Fruit fly (Drosophila melanogaster) whole organism, embryonic: ENCODE data around the gene Calr.
A peak's percentile ranks its signal among the peaks of the same experiment; 100 is the strongest.

Experiments
- CG11085 ChIP-seq: fragments of 200-800 bp; sonication (Bioruptor generic); IDR thresholded peaks from 2 replicates; pipeline ENCODE4 v1.3.6; 2022; ENCODE audit warnings: missing biosample characterization, missing genetic modification characterization
- CG12391 ChIP-seq: fragments of 200-800 bp; sonication (Bioruptor generic); optimal IDR thresholded peaks from 3 replicates; lab custom pipeline; 2018; ENCODE audit warnings: missing biosample characterization, mild to moderate bottlenecking, missing genetic modification characterization, moderate library complexity
- CG14014 ChIP-seq: fragments of 200-800 bp; sonication (Bioruptor generic); IDR thresholded peaks from 2 replicates; pipeline ENCODE4 v1.3.6; 2022; ENCODE audit warnings: missing biosample characterization, missing genetic modification characterization
- CG14050 ChIP-seq: fragments of 200-800 bp; sonication (Bioruptor generic); IDR thresholded peaks from 3 replicates; pipeline ENCODE4 v1.3.6; 2022; ENCODE audit warnings: missing biosample characterization, missing genetic modification characterization
- CG14710 ChIP-seq: fragments of 200-800 bp; sonication (Bioruptor generic); optimal IDR thresholded peaks from 3 replicates; lab custom pipeline; 2019; ENCODE audit warnings: missing biosample characterization, mild to moderate bottlenecking, missing genetic modification characterization, moderate library complexity
- CG16779 ChIP-seq: fragments of 200-800 bp; sonication (Bioruptor generic); IDR thresholded peaks from 2 replicates; pipeline ENCODE4 v1.3.6; 2022; ENCODE audit warnings: missing biosample characterization, missing genetic modification characterization
- CG17359 ChIP-seq: fragments of 200-800 bp; sonication (Bioruptor generic); optimal IDR thresholded peaks from 3 replicates; lab custom pipeline; 2018; ENCODE audit warnings: missing biosample characterization, mild to moderate bottlenecking, missing genetic modification characterization, moderate library complexity
- CG18619 ChIP-seq: fragments of 200-800 bp; sonication (Bioruptor generic); optimal IDR thresholded peaks from 3 replicates; lab custom pipeline; 2017; ENCODE audit warnings: missing biosample characterization, mild to moderate bottlenecking, missing genetic modification characterization
- CG3065 ChIP-seq: fragments of 200-800 bp; sonication (Bioruptor generic); optimal IDR thresholded peaks from 2 replicates; lab custom pipeline; 2016; ENCODE audit warnings: missing biosample characterization, missing genetic modification characterization
- CG33557 ChIP-seq: fragments of 200-800 bp; sonication (Bioruptor generic); optimal IDR thresholded peaks from 2 replicates; lab custom pipeline; 2019; ENCODE audit warnings: missing biosample characterization, mild to moderate bottlenecking, missing genetic modification characterization, moderate library complexity
- CG42726 ChIP-seq: fragments of 200-800 bp; sonication (Bioruptor generic); IDR thresholded peaks from 2 replicates; pipeline ENCODE4 v1.3.6; 2022; ENCODE audit warnings: missing biosample characterization, missing genetic modification characterization; ENCODE audit not compliant: partially characterized antibody
- CG4617 ChIP-seq: fragments of 200-800 bp; sonication (Bioruptor generic); optimal IDR thresholded peaks from 3 replicates; lab custom pipeline; 2016; ENCODE audit warnings: missing biosample characterization, missing genetic modification characterization, borderline replicate concordance
- CHES-1-like ChIP-seq: fragments of 200-800 bp; sonication (Bioruptor generic); optimal IDR thresholded peaks from 2 replicates; lab custom pipeline; 2016; ENCODE audit warnings: missing biosample characterization, missing genetic modification characterization
- Dek ChIP-seq: fragments of 200-800 bp; sonication (Bioruptor generic); optimal IDR thresholded peaks from 3 replicates; lab custom pipeline; 2019; ENCODE audit warnings: missing biosample characterization, mild to moderate bottlenecking, missing genetic modification characterization, moderate library complexity
- Dref ChIP-seq: fragments of 200-800 bp; sonication (Bioruptor generic); IDR thresholded peaks from 2 replicates; pipeline ENCODE4 v1.3.6; 2022; ENCODE audit warnings: missing biosample characterization, missing genetic modification characterization
- Eip74EF ChIP-seq, 2 experiments: fragments of 200-800 bp in 1 of 2; fragments of >200 bp in 1 of 2; sonication (Bioruptor generic) in 1 of 2; optimal IDR thresholded peaks; 2 replicates each; lab custom pipeline; 2017 to 2019; ENCODE audit warnings: missing biosample characterization in 2 of 2, missing genetic modification characterization in 2 of 2, mild to moderate bottlenecking in 1 of 2, moderate library complexity in 1 of 2
- Ets97D ChIP-seq: fragments of 200-800 bp; sonication (Bioruptor generic); optimal IDR thresholded peaks from 3 replicates; lab custom pipeline; 2016; ENCODE audit warnings: missing biosample characterization, missing genetic modification characterization
- HmgZ ChIP-seq: fragments of 200-800 bp; sonication (Bioruptor generic); optimal IDR thresholded peaks from 2 replicates; lab custom pipeline; 2018; ENCODE audit warnings: missing biosample characterization, mild to moderate bottlenecking, missing genetic modification characterization
- MBD-R2 ChIP-seq: fragments of 200-800 bp; sonication (Bioruptor generic); IDR thresholded peaks from 2 replicates; pipeline ENCODE4 v1.3.6; 2022; ENCODE audit warnings: missing biosample characterization, missing genetic modification characterization
- Med ChIP-seq: fragments of 200-800 bp; sonication (Bioruptor generic); peaks from one replicate; lab custom pipeline; 2016; ENCODE audit warnings: missing biosample characterization, missing genetic modification characterization, mild to moderate bottlenecking, inconsistent platforms, moderate library complexity
- Myb ChIP-seq: fragments of 200-800 bp; sonication (Bioruptor generic); optimal IDR thresholded peaks from 2 replicates; lab custom pipeline; 2016; ENCODE audit warnings: missing biosample characterization, missing genetic modification characterization
- NC2α ChIP-seq: fragments of 200-800 bp; sonication (Bioruptor generic); optimal IDR thresholded peaks from 2 replicates; lab custom pipeline; 2016; ENCODE audit warnings: missing biosample characterization, missing genetic modification characterization
- NFAT ChIP-seq: fragments of 200-800 bp; sonication (Bioruptor generic); IDR thresholded peaks from 2 replicates; pipeline ENCODE4 v1.3.6; 2022; ENCODE audit warnings: missing biosample characterization, missing genetic modification characterization
- Nf-YC ChIP-seq: fragments of 200-800 bp; optimal IDR thresholded peaks from 3 replicates; lab custom pipeline; 2019; ENCODE audit warnings: missing biosample characterization, mild to moderate bottlenecking, missing genetic modification characterization, moderate library complexity
- Pdp1 ChIP-seq, 2 experiments: fragments of 200-800 bp; sonication (Bioruptor generic); optimal IDR thresholded peaks; 3 replicates each; lab custom pipeline; 2016; ENCODE audit warnings: missing biosample characterization in 2 of 2, missing genetic modification characterization in 2 of 2, mild to moderate bottlenecking in 1 of 2, moderate library complexity in 1 of 2
- Stat92E ChIP-seq, 3 experiments: fragments of >200 bp in 2 of 3; fragments of 200-800 bp in 1 of 3; sonication (Bioruptor generic) in 1 of 3; optimal IDR thresholded peaks; 2 replicates each; lab custom pipeline; 2017 to 2019; ENCODE audit warnings: missing biosample characterization in 3 of 3, missing genetic modification characterization in 3 of 3, mild to moderate bottlenecking in 1 of 3, moderate library complexity in 1 of 3
- YL-1 ChIP-seq: fragments of 200-800 bp; sonication (Bioruptor generic); optimal IDR thresholded peaks from 3 replicates; lab custom pipeline; 2017; ENCODE audit warnings: missing biosample characterization, mild to moderate bottlenecking, missing genetic modification characterization
- bbx ChIP-seq: fragments of 200-800 bp; sonication (Bioruptor generic); IDR thresholded peaks from 2 replicates; pipeline ENCODE4 v1.3.6; 2022; ENCODE audit warnings: missing biosample characterization, missing genetic modification characterization; ENCODE audit not compliant: partially characterized antibody
- dimm ChIP-seq: fragments of 200-800 bp; sonication (Bioruptor generic); IDR thresholded peaks from 2 replicates; pipeline ENCODE4 v1.3.6; 2022; ENCODE audit warnings: missing biosample characterization, missing genetic modification characterization
- dysf ChIP-seq: fragments of 200-800 bp; sonication (Bioruptor generic); IDR thresholded peaks from 3 replicates; pipeline ENCODE4 v1.3.6; 2022; ENCODE audit warnings: missing biosample characterization, missing genetic modification characterization
- ems ChIP-seq: fragments of 200-800 bp; sonication (Bioruptor generic); optimal IDR thresholded peaks from 3 replicates; lab custom pipeline; 2016; ENCODE audit warnings: missing biosample characterization, missing genetic modification characterization
- eyg ChIP-seq: fragments of 200-800 bp; sonication (Bioruptor generic); optimal IDR thresholded peaks from 3 replicates; lab custom pipeline; 2016; ENCODE audit warnings: missing biosample characterization, missing genetic modification characterization
- ftz-f1 ChIP-seq: fragments of 200-800 bp; sonication (Bioruptor generic); optimal IDR thresholded peaks from 2 replicates; lab custom pipeline; 2016; ENCODE audit warnings: missing biosample characterization, missing genetic modification characterization
- gcm2 ChIP-seq: fragments of 200-800 bp; sonication (Bioruptor generic); optimal IDR thresholded peaks from 2 replicates; lab custom pipeline; 2016; ENCODE audit warnings: missing biosample characterization, missing genetic modification characterization
- gsb-n ChIP-seq: fragments of 200-800 bp; sonication (Bioruptor generic); optimal IDR thresholded peaks from 3 replicates; lab custom pipeline; 2018; ENCODE audit warnings: missing biosample characterization, mild to moderate bottlenecking, missing genetic modification characterization
- hb ChIP-seq: fragments of 200-800 bp; sonication (Bioruptor generic); IDR thresholded peaks from 3 replicates; pipeline ENCODE4 v1.3.6; 2022; ENCODE audit warnings: missing biosample characterization, missing genetic modification characterization; ENCODE audit not compliant: partially characterized antibody
- hbn ChIP-seq: fragments of 200-800 bp; sonication (Bioruptor generic); IDR thresholded peaks from 2 replicates; pipeline ENCODE4 v1.3.6; 2022; ENCODE audit warnings: missing biosample characterization, missing genetic modification characterization; ENCODE audit not compliant: partially characterized antibody
- mld ChIP-seq: fragments of 200-800 bp; sonication (Bioruptor generic); IDR thresholded peaks from 3 replicates; pipeline ENCODE4 v1.3.6; 2022; ENCODE audit warnings: missing biosample characterization, missing genetic modification characterization; ENCODE audit not compliant: partially characterized antibody
- nerfin-1 ChIP-seq: fragments of 200-800 bp; sonication (Bioruptor generic); optimal IDR thresholded peaks from 3 replicates; lab custom pipeline; 2019; ENCODE audit warnings: missing biosample characterization, mild to moderate bottlenecking, missing genetic modification characterization, moderate library complexity
- pfk ChIP-seq: fragments of 200-800 bp; sonication (Bioruptor generic); optimal IDR thresholded peaks from 2 replicates; lab custom pipeline; 2018; ENCODE audit warnings: missing biosample characterization, mild to moderate bottlenecking, missing genetic modification characterization, moderate library complexity
- pzg ChIP-seq: fragments of 200-800 bp; sonication (Bioruptor generic); optimal IDR thresholded peaks from 3 replicates; lab custom pipeline; 2018; ENCODE audit warnings: missing biosample characterization, mild to moderate bottlenecking, missing genetic modification characterization, moderate library complexity
- sens ChIP-seq: fragments of 200-800 bp; sonication (Bioruptor generic); peaks from one replicate; lab custom pipeline; 2016; ENCODE audit warnings: missing biosample characterization, missing genetic modification characterization
- sima ChIP-seq: fragments of 200-800 bp; sonication (Bioruptor generic); optimal IDR thresholded peaks from 2 replicates; lab custom pipeline; 2016; ENCODE audit warnings: missing biosample characterization, missing genetic modification characterization
- sug ChIP-seq: fragments of 200-800 bp; optimal IDR thresholded peaks from 2 replicates; lab custom pipeline; 2019; ENCODE audit warnings: missing biosample characterization, mild to moderate bottlenecking, missing genetic modification characterization, moderate library complexity
- trem ChIP-seq: fragments of 200-800 bp; optimal IDR thresholded peaks from 3 replicates; lab custom pipeline; 2019; ENCODE audit warnings: missing biosample characterization, mild to moderate bottlenecking, missing genetic modification characterization, moderate library complexity
- zen ChIP-seq: fragments of 200-800 bp; sonication (Bioruptor generic); optimal IDR thresholded peaks from 3 replicates; lab custom pipeline; 2018; ENCODE audit warnings: missing biosample characterization, mild to moderate bottlenecking, missing genetic modification characterization, moderate library complexity
- zfh2 ChIP-seq: fragments of 200-800 bp; sonication (Bioruptor generic); optimal IDR thresholded peaks from 2 replicates; lab custom pipeline; 2016; ENCODE audit warnings: missing biosample characterization, missing genetic modification characterization

Calr gene

dm6 chr3R:9637882-9638281 lies 7.2 kb upstream of the Calr start, which contains the start of gene Dh44:
Gene Dh44 (plus strand): TSS chr3R:9638182.
- TF ChIP-seq CG42726 (GFP tag; lab: Robert Waterston, UW) (peak; percentile 7; the same call in 1 of the 2 replicates), NC2α (GFP tag; lab: Kevin White, UChicago) (no peak)
- TF ChIP-seq, all 482 proteins: peak for 1

dm6 chr3R:9637361-9637760 lies 6.7 kb upstream of the Calr start, which contains the start of gene Scm:
Gene Scm (minus strand): TSS chr3R:9637611.
- peak; percentile 95 for TF ChIP-seq Dref
- peak; percentile 74 for TF ChIP-seq CG4617
- TF ChIP-seq Myb: peak; percentile 94
- peak; percentile 65 for TF ChIP-seq CHES-1-like
- no peak for TF ChIP-seq CG17359 (tag; lab: Kevin White, UChicago)
- no peak for TF ChIP-seq Dek (tag; lab: Kevin White, UChicago)
- TF ChIP-seq Ets97D (GFP tag; lab: Kevin White, UChicago): peak; percentile 92
- TF ChIP-seq CG11085 (GFP tag; lab: Robert Waterston, UW): no peak
- TF ChIP-seq NFAT: no peak
- TF ChIP-seq sens (GFP tag; lab: Kevin White, UChicago): peak; percentile 76
- TF ChIP-seq dimm (GFP tag; lab: Robert Waterston, UW): no peak
- peak; percentile 2 for TF ChIP-seq ems (GFP tag; lab: Kevin White, UChicago)
- peak; percentile 6 for TF ChIP-seq ftz-f1
- peak; percentile 4 for TF ChIP-seq CG33557
- TF ChIP-seq sima: no peak
- TF ChIP-seq Eip74EF (GFP tag; optimal IDR thresholded peaks at IDR 0.05; lab: Kevin White, UChicago): no peak
- peak; percentile 56 for TF ChIP-seq zen (tag; lab: Kevin White, UChicago)
- peak in 1 of 2 experiments; percentile 89 for TF ChIP-seq Pdp1 (GFP tag; optimal IDR thresholded peaks at IDR 0.05; lab: Kevin White, UChicago)
- no peak for TF ChIP-seq pfk (GFP tag; lab: Kevin White, UChicago)
- peak; percentile 82 for TF ChIP-seq hb (GFP tag; lab: Robert Waterston, UW)
- peak in 1 of 3 experiments; percentile 11 for TF ChIP-seq Stat92E (GFP tag; optimal IDR thresholded peaks at IDR 0.05; lab: Kevin White, UChicago)
- TF ChIP-seq Nf-YC (tag; lab: Kevin White, UChicago): peak; percentile 63
- TF ChIP-seq MBD-R2 (GFP tag; lab: Robert Waterston, UW): peak; percentile 75
- TF ChIP-seq CG14710 (tag; lab: Kevin White, UChicago): peak; percentile 54
- peak; percentile 94 for TF ChIP-seq YL-1 (GFP tag; lab: Kevin White, UChicago)
- no peak for TF ChIP-seq zfh2 (GFP tag; lab: Kevin White, UChicago)
- TF ChIP-seq HmgZ: peak; percentile 70
- TF ChIP-seq nerfin-1 (tag; lab: Kevin White, UChicago): peak; percentile 53
- peak; percentile 88 for TF ChIP-seq pzg (GFP tag; lab: Kevin White, UChicago)
- TF ChIP-seq trem (tag; lab: Kevin White, UChicago): peak; percentile 72
- TF ChIP-seq dysf (GFP tag; lab: Robert Waterston, UW): no peak
- peak; percentile 5 for TF ChIP-seq CG3065
- 0 out of 2 replicates have a peak, but pooled peaks have one; percentile 34 for TF ChIP-seq CG14014 (GFP tag; lab: Robert Waterston, UW)
- no peak for TF ChIP-seq CG18619
- no peak for TF ChIP-seq CG14050
- peak; percentile 84; the same call in 1 of the 2 replicates for TF ChIP-seq CG42726 (GFP tag; lab: Robert Waterston, UW)
- TF ChIP-seq gcm2: no peak
- TF ChIP-seq Med (GFP tag; lab: Kevin White, UChicago): peak; percentile 58
- TF ChIP-seq bbx (GFP tag; lab: Robert Waterston, UW): peak; percentile 95
- peak; percentile 92 for TF ChIP-seq hbn (GFP tag; lab: Robert Waterston, UW)
- peak; percentile 34 for TF ChIP-seq CG12391
- no peak for TF ChIP-seq eyg
- TF ChIP-seq mld (GFP tag; lab: Robert Waterston, UW): peak; percentile 51; the same call in 1 of the 3 replicates
- peak; percentile 26 for TF ChIP-seq sug
- TF ChIP-seq CG16779 (GFP tag; lab: Robert Waterston, UW): no peak
- TF ChIP-seq gsb-n (tag; lab: Kevin White, UChicago): peak; percentile 46
